Fruit fly (Drosophila melanogaster): ENCODE measurements around the gene CG31797.

CG31797 gene

dm6 chr2L:19262140-19262539 is at the start of gene CG31797:
TSS of gene CG31797 (minus strand) at chr2L:19262240.
- TF ChIP-seq insv (optimal IDR thresholded peaks at IDR 0.05) (no peak), ttk (optimal IDR thresholded peaks at IDR 0.05) (no peak), h (optimal IDR thresholded peaks at IDR 0.05) (no peak), Sin3A (optimal IDR thresholded peaks at IDR 0.05) (no peak), psq (optimal IDR thresholded peaks at IDR 0.05) (no peak), Myc (optimal IDR thresholded peaks at IDR 0.05) (no peak)

dm6 chr2L:19307641-19308040 is 45.6 kb upstream of the CG31797 start:
- TF ChIP-seq h (optimal IDR thresholded peaks at IDR 0.05), result no peak
- TF ChIP-seq Sin3A (optimal IDR thresholded peaks at IDR 0.05), result no peak
- TF ChIP-seq Myc (optimal IDR thresholded peaks at IDR 0.05), result no peak
- no peak for TF ChIP-seq ttk (optimal IDR thresholded peaks at IDR 0.05)
- TF ChIP-seq insv (optimal IDR thresholded peaks at IDR 0.05), result no peak
- no peak for TF ChIP-seq psq (optimal IDR thresholded peaks at IDR 0.05)

dm6 chr2L:19299833-19300305 is 37.8 kb upstream of the CG31797 start, which contains the start of the genes CG17564 and CG10750:
TSS of gene CG17564 (minus strand) at chr2L:19299933.
TSS of gene CG10750 (plus strand) at chr2L:19300255.
- TF ChIP-seq insv (optimal IDR thresholded peaks at IDR 0.05), result no peak
- TF ChIP-seq Myc (optimal IDR thresholded peaks at IDR 0.05), result no peak
- TF ChIP-seq Sin3A (optimal IDR thresholded peaks at IDR 0.05), result no peak
- no peak for TF ChIP-seq psq (optimal IDR thresholded peaks at IDR 0.05)
- no peak for TF ChIP-seq h (optimal IDR thresholded peaks at IDR 0.05)
- no peak for TF ChIP-seq ttk (optimal IDR thresholded peaks at IDR 0.05)

DNA sequence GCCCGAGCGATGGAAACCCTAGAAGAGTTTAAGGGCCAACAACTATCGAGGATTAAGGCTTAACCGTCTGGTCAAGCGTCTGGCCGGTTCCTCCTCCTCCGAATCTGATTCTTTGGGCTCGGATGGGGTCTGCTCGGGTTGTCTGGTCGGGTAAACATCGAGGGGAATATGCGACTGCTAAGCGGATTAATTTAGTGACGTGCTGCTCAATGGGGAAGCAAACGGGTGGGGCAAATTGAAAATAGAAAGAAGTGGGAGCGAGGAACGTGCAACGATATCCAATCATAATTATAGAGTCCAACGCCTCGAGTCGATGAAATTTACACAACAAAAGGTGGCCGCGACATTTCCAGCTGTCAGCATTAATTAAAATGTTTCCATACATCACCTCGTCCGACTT is 34.7 kb upstream of the CG31797 start:
- no peak for TF ChIP-seq h (optimal IDR thresholded peaks at IDR 0.05)
- no peak for TF ChIP-seq Myc (optimal IDR thresholded peaks at IDR 0.05)
- no peak for TF ChIP-seq Sin3A (optimal IDR thresholded peaks at IDR 0.05)
- TF ChIP-seq insv (optimal IDR thresholded peaks at IDR 0.05), result no peak
- no peak for TF ChIP-seq ttk (optimal IDR thresholded peaks at IDR 0.05)

DNA sequence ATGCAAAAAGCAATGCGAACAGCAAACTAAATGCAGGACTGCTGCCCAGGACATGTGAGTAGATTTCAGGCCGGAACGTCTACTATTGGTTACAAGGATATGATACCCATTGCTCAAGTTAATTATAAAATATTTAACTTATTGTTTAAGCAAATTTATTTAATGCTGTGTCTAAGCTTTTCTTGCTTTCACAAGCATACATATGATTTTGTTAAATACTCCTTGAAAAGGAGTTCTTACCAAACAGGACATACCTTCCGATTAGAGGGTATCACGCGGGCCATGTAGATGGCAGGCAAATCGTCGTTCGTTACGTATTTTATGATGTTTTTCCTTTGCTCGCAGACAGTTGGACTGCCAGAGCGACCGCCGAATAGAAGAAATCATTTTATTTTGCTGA is 23.5 kb upstream of the CG31797 start:
- TF ChIP-seq Sin3A (optimal IDR thresholded peaks at IDR 0.05), result no peak
- TF ChIP-seq h (optimal IDR thresholded peaks at IDR 0.05), result no peak
- TF ChIP-seq psq (optimal IDR thresholded peaks at IDR 0.05), result no peak
- TF ChIP-seq ttk (optimal IDR thresholded peaks at IDR 0.05), result no peak
- no peak for TF ChIP-seq Myc (optimal IDR thresholded peaks at IDR 0.05)
- TF ChIP-seq insv (optimal IDR thresholded peaks at IDR 0.05), result no peak

DNA sequence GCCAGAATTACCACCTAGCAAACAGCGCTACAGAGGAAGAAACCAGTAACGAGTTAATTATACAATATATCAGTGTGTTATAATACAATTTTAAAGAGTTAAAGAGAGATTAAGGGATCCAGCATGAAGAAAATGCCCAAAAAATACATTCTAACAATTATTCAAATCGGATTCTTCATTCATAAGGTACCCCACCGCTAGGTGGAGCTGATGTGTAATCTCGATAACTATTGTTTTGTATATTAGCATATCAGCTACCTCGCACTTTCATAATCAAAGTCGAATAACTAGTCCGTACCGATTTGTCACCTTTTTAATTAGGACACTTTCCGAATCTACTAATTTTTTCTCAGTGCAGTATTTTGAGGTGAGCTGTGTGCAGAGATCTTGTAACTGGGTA is 8.6 kb upstream of the CG31797 start:
- no peak for TF ChIP-seq h (optimal IDR thresholded peaks at IDR 0.05)
- TF ChIP-seq Myc (optimal IDR thresholded peaks at IDR 0.05), result no peak
- no peak for TF ChIP-seq psq (optimal IDR thresholded peaks at IDR 0.05)
- no peak for TF ChIP-seq ttk (optimal IDR thresholded peaks at IDR 0.05)
- no peak for TF ChIP-seq insv (optimal IDR thresholded peaks at IDR 0.05)
- TF ChIP-seq Sin3A (optimal IDR thresholded peaks at IDR 0.05), result no peak

dm6 chr2L:19263516-19263915 is 1.5 kb upstream of the CG31797 start:
- no peak for TF ChIP-seq psq (optimal IDR thresholded peaks at IDR 0.05)
- TF ChIP-seq insv (optimal IDR thresholded peaks at IDR 0.05), result no peak
- TF ChIP-seq ttk (optimal IDR thresholded peaks at IDR 0.05), result no peak
- TF ChIP-seq Sin3A (optimal IDR thresholded peaks at IDR 0.05), result no peak
- no peak for TF ChIP-seq h (optimal IDR thresholded peaks at IDR 0.05)
- TF ChIP-seq Myc (optimal IDR thresholded peaks at IDR 0.05), result no peak

DNA sequence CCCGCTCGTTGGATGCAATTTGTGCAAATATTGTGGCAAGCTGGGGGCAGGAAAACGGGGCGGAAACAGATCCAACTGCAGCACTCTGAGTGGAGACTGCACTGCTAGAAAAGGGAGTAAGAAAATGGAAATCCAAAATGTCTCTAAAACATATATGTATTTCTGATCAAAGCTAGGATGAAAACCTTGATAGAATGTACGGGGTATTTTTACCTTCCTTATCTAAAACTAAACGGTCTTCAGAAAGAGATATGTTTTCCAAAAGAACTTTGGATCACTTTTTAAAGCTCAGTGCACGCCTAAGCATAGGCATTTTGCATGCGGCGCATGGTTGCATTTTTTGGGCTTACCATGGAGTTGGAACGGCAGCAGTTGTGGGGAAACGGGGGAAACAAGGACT is 8.0 kb downstream of the CG31797 start:
- no peak for TF ChIP-seq insv (optimal IDR thresholded peaks at IDR 0.05)
- TF ChIP-seq psq (optimal IDR thresholded peaks at IDR 0.05), result no peak
- no peak for TF ChIP-seq h (optimal IDR thresholded peaks at IDR 0.05)
- TF ChIP-seq ttk (optimal IDR thresholded peaks at IDR 0.05), result no peak
- TF ChIP-seq Myc (optimal IDR thresholded peaks at IDR 0.05), result no peak
- no peak for TF ChIP-seq Sin3A (optimal IDR thresholded peaks at IDR 0.05)

dm6 chr2L:19252410-19252809 is 9.6 kb downstream of the CG31797 start:
- TF ChIP-seq h (optimal IDR thresholded peaks at IDR 0.05) (no peak), ttk (optimal IDR thresholded peaks at IDR 0.05) (no peak), insv (optimal IDR thresholded peaks at IDR 0.05) (no peak), Myc (optimal IDR thresholded peaks at IDR 0.05) (no peak), Sin3A (optimal IDR thresholded peaks at IDR 0.05) (no peak), psq (optimal IDR thresholded peaks at IDR 0.05) (no peak)

dm6 chr2L:19247245-19247644 is 14.8 kb downstream of the CG31797 start:
- TF ChIP-seq Myc (optimal IDR thresholded peaks at IDR 0.05), result no peak
- no peak for TF ChIP-seq h (optimal IDR thresholded peaks at IDR 0.05)
- TF ChIP-seq Sin3A (optimal IDR thresholded peaks at IDR 0.05), result no peak
- TF ChIP-seq psq (optimal IDR thresholded peaks at IDR 0.05), result no peak
- no peak for TF ChIP-seq insv (optimal IDR thresholded peaks at IDR 0.05)
- no peak for TF ChIP-seq ttk (optimal IDR thresholded peaks at IDR 0.05)

- no peak for TF ChIP-seq Myc (optimal IDR thresholded peaks at IDR 0.05)
- no peak for TF ChIP-seq Sin3A (optimal IDR thresholded peaks at IDR 0.05)
- no peak for TF ChIP-seq h (optimal IDR thresholded peaks at IDR 0.05)
- no peak for TF ChIP-seq insv (optimal IDR thresholded peaks at IDR 0.05)
- TF ChIP-seq ttk (optimal IDR thresholded peaks at IDR 0.05), result no peak
- no peak for TF ChIP-seq psq (optimal IDR thresholded peaks at IDR 0.05)
Observed at dm6 chr2L:19245655-19246255, 16.3 kb downstream of the CG31797 start.

- TF ChIP-seq psq (optimal IDR thresholded peaks at IDR 0.05) (no peak), insv (optimal IDR thresholded peaks at IDR 0.05) (no peak), h (optimal IDR thresholded peaks at IDR 0.05) (no peak), Myc (optimal IDR thresholded peaks at IDR 0.05) (no peak), Sin3A (optimal IDR thresholded peaks at IDR 0.05) (no peak), ttk (optimal IDR thresholded peaks at IDR 0.05) (no peak)
Observed at dm6 chr2L:19238669-19239068, 23.4 kb downstream of the CG31797 start.
